Worm (Caenorhabditis elegans): Measurements from ENCODE around the gene srbc-54.
"Not testable (repeated sequence)": the region's sequence is repeated elsewhere in the genome, so short reads cannot be mapped to it uniquely, and the experiment has no call there.

The srbc-54 gene

ce11 chrV:15803079-15803478, 30.4 kb downstream of the srbc-54 start, which contains the start of gene srd-27:
srd-27 (plus strand) TSS chrV:15803379.
- TF ChIP-seq him-1, dao-5, W03F9.2 (tag; optimal IDR thresholded peaks at IDR 0.05): not testable (repeated sequence)

ce11 chrV:15802623-15803022, 30.9 kb downstream of the srbc-54 start, which contains the start of gene T26E4.9:
T26E4.9 (minus strand) TSS chrV:15802723.
- TF ChIP-seq W03F9.2, dao-5, him-1 (tag; optimal IDR thresholded peaks at IDR 0.05): not testable (repeated sequence)

ce11 chrV:15798108-15798507, 35.4 kb downstream of the srbc-54 start, which contains the start of gene T26E4.10:
T26E4.10 (minus strand) TSS chrV:15798208.
- TF ChIP-seq dao-5 (tag; optimal IDR thresholded peaks at IDR 0.05) (no peak), W03F9.2 (tag; optimal IDR thresholded peaks at IDR 0.05) (no peak), him-1 (tag; optimal IDR thresholded peaks at IDR 0.05) (no peak)

ce11 chrV:15796087-15796486, 37.4 kb downstream of the srbc-54 start, which contains the start of gene nhr-223:
nhr-223 (plus strand) TSS chrV:15796387.
- no peak for TF ChIP-seq W03F9.2 (tag; optimal IDR thresholded peaks at IDR 0.05)
- TF ChIP-seq dao-5 (tag; optimal IDR thresholded peaks at IDR 0.05): no peak
- TF ChIP-seq him-1 (tag; optimal IDR thresholded peaks at IDR 0.05): no peak

ce11 chrV:15793270-15793669, 40.3 kb downstream of the srbc-54 start, which contains the start of gene T26E4.7:
T26E4.7 (plus strand) TSS chrV:15793570.
- TF ChIP-seq dao-5 (tag; optimal IDR thresholded peaks at IDR 0.05): no peak
- TF ChIP-seq him-1 (tag; optimal IDR thresholded peaks at IDR 0.05): no peak
- no peak for TF ChIP-seq W03F9.2 (tag; optimal IDR thresholded peaks at IDR 0.05)

ce11 chrV:15792409-15792808, 41.1 kb downstream of the srbc-54 start, which contains the start of gene T26E4.4:
T26E4.4 (minus strand) TSS chrV:15792509.
- TF ChIP-seq W03F9.2 (tag; optimal IDR thresholded peaks at IDR 0.05) (no peak), him-1 (tag; optimal IDR thresholded peaks at IDR 0.05) (no peak), dao-5 (tag; optimal IDR thresholded peaks at IDR 0.05) (no peak)

ce11 chrV:15782494-15782893, 51.0 kb downstream of the srbc-54 start, which contains the start of gene T26E4.3:
T26E4.3 (plus strand) TSS chrV:15782794.
- TF ChIP-seq dao-5 (tag; optimal IDR thresholded peaks at IDR 0.05) (no peak), W03F9.2 (tag; optimal IDR thresholded peaks at IDR 0.05) (no peak), him-1 (tag; optimal IDR thresholded peaks at IDR 0.05) (no peak)
